Fruit fly (Drosophila melanogaster) whole organism, adult: ENCODE measurements around the gene CG7857.

Source experiments
- CG11617 ChIP-seq: fragments of 200-800 bp; sonication (Bioruptor generic); optimal IDR thresholded peaks from 2 replicates; lab custom pipeline; 2017; ENCODE audit warnings: mild to moderate bottlenecking, missing biosample characterization, missing genetic modification reagents, missing genetic modification characterization
- CG12768 ChIP-seq: fragments of 200-800 bp; sonication (Bioruptor generic); optimal IDR thresholded peaks from 2 replicates; lab custom pipeline; 2017; ENCODE audit warnings: missing biosample characterization, missing genetic modification characterization, mild to moderate bottlenecking, moderate library complexity, missing genetic modification reagents
- CG14711 ChIP-seq: fragments of 200-800 bp; sonication (Bioruptor generic); optimal IDR thresholded peaks from 2 replicates; lab custom pipeline; 2018; ENCODE audit warnings: missing biosample characterization, mild to moderate bottlenecking, missing genetic modification characterization, moderate library complexity
- CG1620 ChIP-seq: fragments of 200-800 bp; sonication (Bioruptor generic); optimal IDR thresholded peaks from 2 replicates; lab custom pipeline; 2016; ENCODE audit warnings: missing biosample characterization, missing genetic modification characterization
- CG33017 ChIP-seq: fragments of 200-800 bp; sonication (Bioruptor generic); optimal IDR thresholded peaks from 2 replicates; lab custom pipeline; 2018; ENCODE audit warnings: missing biosample characterization, mild to moderate bottlenecking, missing genetic modification characterization, moderate library complexity
- CG5204 ChIP-seq: fragments of 200-800 bp; sonication (Bioruptor generic); optimal IDR thresholded peaks from 2 replicates; lab custom pipeline; 2016; ENCODE audit warnings: missing biosample characterization, missing genetic modification characterization
- CG7045 ChIP-seq: fragments of 200-800 bp; sonication (Bioruptor generic); optimal IDR thresholded peaks from 2 replicates; lab custom pipeline; 2017; ENCODE audit warnings: missing biosample characterization, mild to moderate bottlenecking, missing genetic modification characterization
- CG7101 ChIP-seq: fragments of 200-800 bp; sonication (Bioruptor generic); optimal IDR thresholded peaks from 2 replicates; lab custom pipeline; 2018; ENCODE audit warnings: missing biosample characterization, mild to moderate bottlenecking, missing genetic modification characterization, moderate library complexity
- Clk ChIP-seq: fragments of 200-800 bp; sonication (Bioruptor generic); optimal IDR thresholded peaks from 2 replicates; lab custom pipeline; 2017; ENCODE audit warnings: missing biosample characterization, missing genetic modification characterization
- Crg-1 ChIP-seq: fragments of 200-800 bp; sonication (Bioruptor generic); optimal IDR thresholded peaks from 2 replicates; lab custom pipeline; 2016; ENCODE audit warnings: missing biosample characterization, missing genetic modification characterization
- Hr96 ChIP-seq: fragments of 200-800 bp; sonication (Bioruptor generic); optimal IDR thresholded peaks from 2 replicates; lab custom pipeline; 2016; ENCODE audit warnings: missing biosample characterization, missing genetic modification characterization
- Mnt ChIP-seq: fragments of 200-800 bp; sonication (Bioruptor generic); optimal IDR thresholded peaks from 2 replicates; lab custom pipeline; 2016; ENCODE audit warnings: missing biosample characterization, mild to moderate bottlenecking, missing genetic modification characterization
- bab1 ChIP-seq: fragments of 200-800 bp; sonication (Bioruptor generic); optimal IDR thresholded peaks from 3 replicates; lab custom pipeline; 2019; ENCODE audit warnings: missing biosample characterization, mild to moderate bottlenecking, missing genetic modification characterization, moderate library complexity
- cic ChIP-seq: fragments of 200-800 bp; sonication (Bioruptor generic); optimal IDR thresholded peaks from 2 replicates; lab custom pipeline; 2017; ENCODE audit warnings: missing biosample characterization, mild to moderate bottlenecking, missing genetic modification characterization, moderate library complexity
- cnc ChIP-seq, 2 experiments: fragments of >200 bp; optimal IDR thresholded peaks; 2 replicates each; lab custom pipeline; 2017
- kay ChIP-seq: fragments of 200-800 bp; sonication (Bioruptor generic); peaks from one replicate; lab custom pipeline; 2016; ENCODE audit warnings: missing biosample characterization, missing genetic modification characterization, borderline replicate concordance
- ovo ChIP-seq: fragments of 200-800 bp; sonication (Bioruptor generic); optimal IDR thresholded peaks from 2 replicates; lab custom pipeline; 2016; ENCODE audit warnings: missing biosample characterization, missing genetic modification characterization
- pad ChIP-seq: fragments of 200-800 bp; sonication (Bioruptor generic); optimal IDR thresholded peaks from 3 replicates; lab custom pipeline; 2017; ENCODE audit warnings: missing biosample characterization, missing genetic modification characterization, mild to moderate bottlenecking, moderate library complexity, missing genetic modification reagents
- toe ChIP-seq: fragments of 200-800 bp; sonication (Bioruptor generic); optimal IDR thresholded peaks from 2 replicates; lab custom pipeline; 2016; ENCODE audit warnings: missing biosample characterization, missing genetic modification characterization

Gene CG7857

dm6 chr3L:15507148-15507896 lies 2.6 kb upstream of the CG7857 start:
- TF ChIP-seq cnc (optimal IDR thresholded peaks at IDR 0.05; lab: Kevin White, UChicago) (no peak), Mnt (GFP tag; lab: Kevin White, UChicago) (no peak)

DNA sequence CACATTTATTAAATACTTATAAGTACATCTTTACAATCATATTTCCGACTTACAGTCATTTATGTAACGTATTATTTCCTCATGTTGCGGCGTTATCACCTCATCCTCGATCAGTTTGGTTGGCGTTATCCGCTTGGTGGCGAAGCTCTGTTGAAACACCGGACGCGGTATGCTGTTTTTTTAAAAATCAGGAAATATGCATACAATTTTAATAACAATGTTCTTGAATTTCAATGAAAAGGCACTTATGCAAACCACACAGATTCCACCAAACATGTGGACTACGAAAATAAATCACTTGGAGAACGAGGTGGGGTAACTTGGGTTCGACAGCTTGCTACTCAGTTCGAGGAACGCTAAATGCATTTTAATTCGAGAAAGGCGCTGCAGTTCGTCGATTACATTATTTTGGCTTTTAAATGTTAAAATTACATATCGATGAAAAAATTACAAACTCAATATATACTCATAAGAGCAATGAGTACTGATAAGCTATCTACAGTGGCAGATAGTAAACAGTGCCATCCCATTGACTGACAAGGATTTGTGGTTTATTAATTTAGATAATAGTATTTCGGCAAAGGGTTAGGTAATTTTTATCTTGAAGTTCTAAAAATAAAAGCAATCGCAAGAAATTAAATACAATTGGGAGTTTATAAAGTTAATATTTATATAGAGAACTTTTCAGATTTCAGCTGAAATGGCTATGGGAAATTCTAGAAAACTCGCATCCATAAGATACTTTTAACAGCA lies 1.7 kb upstream of the CG7857 start:
- TF ChIP-seq cic (GFP tag; lab: Kevin White, UChicago) (peak; percentile 53), ovo (no peak), CG7101 (tag; lab: Kevin White, UChicago) (no peak), bab1 (GFP tag; lab: Kevin White, UChicago) (no peak)

dm6 chr3L:15502256-15502655 lies 2.4 kb downstream of the CG7857 start:
- TF ChIP-seq CG5204 (GFP tag; lab: Kevin White, UChicago) (no peak), cic (GFP tag; lab: Kevin White, UChicago) (peak; percentile 8)

DNA sequence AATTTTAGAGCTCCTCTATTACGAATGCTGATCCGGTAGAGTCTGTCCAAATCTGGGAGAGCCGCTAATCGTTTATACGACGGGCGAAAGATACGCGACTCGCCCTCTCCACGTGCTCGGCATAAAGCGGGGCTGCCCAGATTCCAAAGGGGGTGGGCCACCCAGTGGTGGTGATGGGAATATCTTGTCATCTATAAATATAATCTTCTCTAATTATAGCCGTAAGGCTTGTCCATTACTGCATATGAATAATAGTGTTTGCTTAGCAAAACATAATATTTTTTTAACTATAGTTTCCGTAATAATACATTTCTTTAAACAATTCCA lies 3.1 kb downstream of the CG7857 start:
- TF ChIP-seq toe (GFP tag; lab: Kevin White, UChicago) (no peak), Mnt (GFP tag; lab: Kevin White, UChicago) (peak; percentile 60), Hr96 (no peak), ovo (no peak), cic (GFP tag; lab: Kevin White, UChicago) (peak; percentile 9), kay (GFP tag; lab: Kevin White, UChicago) (no peak), Clk (GFP tag; lab: Kevin White, UChicago) (no peak), cnc (optimal IDR thresholded peaks at IDR 0.05; lab: Kevin White, UChicago) (no peak), CG11617 (GFP tag; lab: Kevin White, UChicago) (no peak), CG33017 (tag; lab: Kevin White, UChicago) (no peak), CG7101 (tag; lab: Kevin White, UChicago) (no peak), CG7045 (GFP tag; lab: Kevin White, UChicago) (no peak), CG14711 (tag; lab: Kevin White, UChicago) (no peak), CG12768 (GFP tag; lab: Kevin White, UChicago) (peak; percentile 27), pad (GFP tag; lab: Kevin White, UChicago) (no peak), bab1 (GFP tag; lab: Kevin White, UChicago) (no peak)

dm6 chr3L:15500813-15501645 lies 3.7 kb downstream of the CG7857 start, which contains the start of gene CG7272:
Gene CG7272, plus strand, starts transcription at chr3L:15500938.
- TF ChIP-seq Mnt (GFP tag; lab: Kevin White, UChicago), result peak; percentile 74
- TF ChIP-seq CG7101 (tag; lab: Kevin White, UChicago), result peak; percentile 22
- TF ChIP-seq cic (GFP tag; lab: Kevin White, UChicago), result peak; percentile 82
- TF ChIP-seq Crg-1 (GFP tag; lab: Kevin White, UChicago), result peak; percentile 0
- peak; percentile 43 for TF ChIP-seq CG12768 (GFP tag; lab: Kevin White, UChicago)
- peak; percentile 16 for TF ChIP-seq CG11617 (GFP tag; lab: Kevin White, UChicago)
- no peak for TF ChIP-seq kay (GFP tag; lab: Kevin White, UChicago)
- no peak for TF ChIP-seq CG7045 (GFP tag; lab: Kevin White, UChicago)
- peak; percentile 21 for TF ChIP-seq CG33017 (tag; lab: Kevin White, UChicago)
- TF ChIP-seq pad (GFP tag; lab: Kevin White, UChicago), result no peak
- TF ChIP-seq CG1620 (GFP tag; lab: Kevin White, UChicago), result no peak
- TF ChIP-seq cnc (optimal IDR thresholded peaks at IDR 0.05; lab: Kevin White, UChicago), result peak in 1 of 2 experiments; percentile 63

- TF ChIP-seq Mnt (GFP tag; lab: Kevin White, UChicago), result peak; percentile 97
- TF ChIP-seq Crg-1 (GFP tag; lab: Kevin White, UChicago), result no peak
- peak; percentile 50 for TF ChIP-seq cic (GFP tag; lab: Kevin White, UChicago)
- TF ChIP-seq bab1 (GFP tag; lab: Kevin White, UChicago), result peak; percentile 88
- TF ChIP-seq CG7101 (tag; lab: Kevin White, UChicago), result no peak
These were observed 5.9 kb downstream of the CG7857 start, which contains the start of gene CG7275 for dm6 chr3L:15498745-15499144. Gene CG7275, plus strand, starts transcription at chr3L:15498959.
